Fruit fly (Drosophila melanogaster): ENCODE measurements around the gene CG10237.

The CG10237 gene

DNA sequence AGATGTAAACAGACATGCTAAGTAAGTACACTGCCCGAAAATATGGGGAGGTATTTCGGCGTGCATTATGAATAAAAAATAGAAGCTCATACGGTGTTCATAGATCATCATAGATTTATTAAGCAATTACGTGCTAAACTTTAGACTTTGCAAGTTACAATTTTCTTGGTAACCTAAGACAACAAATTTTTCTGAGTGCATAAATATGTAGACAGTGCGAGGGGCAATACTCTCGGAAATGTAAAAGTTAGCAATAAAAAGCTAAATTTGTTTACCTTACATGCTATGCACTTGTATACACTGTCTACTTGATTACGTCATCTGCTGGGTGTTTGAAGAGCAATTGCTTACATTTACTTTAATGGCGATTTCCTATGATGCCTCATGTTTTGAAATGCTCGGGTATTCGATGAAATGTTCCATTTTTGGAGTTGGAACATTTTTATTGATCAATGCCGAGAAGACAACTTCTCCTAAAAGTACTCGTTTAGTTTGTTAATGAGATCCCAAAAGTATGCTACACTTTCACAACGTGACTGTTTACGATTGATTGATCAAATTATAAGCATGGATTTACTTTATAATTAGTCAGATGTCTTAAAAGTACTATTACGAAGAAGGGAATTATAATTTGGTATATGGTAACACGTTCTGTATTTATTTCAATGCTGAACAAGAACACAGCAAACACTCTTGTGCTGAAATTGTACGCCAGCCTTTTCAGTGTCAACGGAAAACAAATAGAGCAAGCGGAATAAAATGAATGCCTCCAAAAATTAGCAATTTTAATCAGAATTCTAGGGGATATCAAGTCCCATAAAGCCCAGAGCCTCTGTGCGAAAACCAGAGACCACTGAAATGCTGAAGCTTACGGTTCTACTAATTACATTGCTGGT lies 25.7 kb downstream of the CG10237 start, which contains the start of gene Lectin-galC1 (continued):
- TF ChIP-seq ab (GFP tag; optimal IDR thresholded peaks at IDR 0.05), result peak; percentile 70
- peak; percentile 93 for TF ChIP-seq Antp (GFP tag; optimal IDR thresholded peaks at IDR 0.05)
- peak; percentile 81 for TF ChIP-seq CG18476 (GFP tag; optimal IDR thresholded peaks at IDR 0.05)
- peak; percentile 84 for TF ChIP-seq tx (GFP tag; optimal IDR thresholded peaks at IDR 0.05)
- no peak for TF ChIP-seq TFAM (GFP tag; optimal IDR thresholded peaks at IDR 0.05)
- TF ChIP-seq vfl (GFP tag; optimal IDR thresholded peaks at IDR 0.05), result peak; percentile 50
- 0 out of 2 replicates have a peak, but pooled peaks have one; percentile 41 for TF ChIP-seq CG11085 (GFP tag; IDR thresholded peaks at IDR 0.05)
- TF ChIP-seq ems (GFP tag; optimal IDR thresholded peaks at IDR 0.05), result peak; percentile 89
- peak; percentile 83 for TF ChIP-seq lab (GFP tag; optimal IDR thresholded peaks at IDR 0.05)
- TF ChIP-seq Stat92E (GFP tag; optimal IDR thresholded peaks at IDR 0.05), result peak in 1 of 3 experiments; percentile 25
- TF ChIP-seq gfzf (GFP tag; optimal IDR thresholded peaks at IDR 0.05), result no peak
- TF ChIP-seq Spps (tag; optimal IDR thresholded peaks at IDR 0.05), result peak; percentile 57
- TF ChIP-seq Nf-YC (tag; optimal IDR thresholded peaks at IDR 0.05), result peak; percentile 64
- TF ChIP-seq zfh2 (GFP tag; optimal IDR thresholded peaks at IDR 0.05), result peak; percentile 12
- peak; percentile 41 for TF ChIP-seq gro (GFP tag; optimal IDR thresholded peaks at IDR 0.05)
- TF ChIP-seq stwl (tag; optimal IDR thresholded peaks at IDR 0.05), result peak; percentile 35
- TF ChIP-seq Doc3 (GFP tag; IDR thresholded peaks at IDR 0.05; ENCODE audit: partially characterized antibody), result no peak
- TF ChIP-seq CG30020 (tag; optimal IDR thresholded peaks at IDR 0.05), result peak; percentile 46
- peak in 1 of 2 experiments; percentile 93 for TF ChIP-seq bsh (GFP tag; optimal IDR thresholded peaks at IDR 0.05)
- TF ChIP-seq cad (GFP tag; optimal IDR thresholded peaks at IDR 0.05), result no peak
- TF ChIP-seq chn (GFP tag; optimal IDR thresholded peaks at IDR 0.05), result peak; percentile 87
- peak; percentile 83 for TF ChIP-seq CG14441 (GFP tag; IDR thresholded peaks at IDR 0.05)
- TF ChIP-seq pros (GFP tag; optimal IDR thresholded peaks at IDR 0.05), result no peak
- peak; percentile 86 for TF ChIP-seq CG9609 (GFP tag; optimal IDR thresholded peaks at IDR 0.05)
- TF ChIP-seq CG12219 (GFP tag; optimal IDR thresholded peaks at IDR 0.05), result peak; percentile 85
- peak; percentile 84 for TF ChIP-seq Rfx (GFP tag; IDR thresholded peaks at IDR 0.05)
- peak; percentile 51 for TF ChIP-seq mirr (GFP tag; optimal IDR thresholded peaks at IDR 0.05)
- peak; percentile 83 for TF ChIP-seq CG32772 (GFP tag; IDR thresholded peaks at IDR 0.05)
- TF ChIP-seq CG33557 (GFP tag; optimal IDR thresholded peaks at IDR 0.05), result peak; percentile 72
- no peak for TF ChIP-seq HLHmδ (GFP tag; optimal IDR thresholded peaks at IDR 0.05)
- peak in 1 of 3 experiments; percentile 83 for TF ChIP-seq lola (GFP tag; optimal IDR thresholded peaks at IDR 0.05)
- peak; percentile 82 for TF ChIP-seq CG10959 (GFP tag; IDR thresholded peaks at IDR 0.05)
- peak; percentile 81 for TF ChIP-seq sd (tag; optimal IDR thresholded peaks at IDR 0.05)
- peak; percentile 99 for TF ChIP-seq sens (GFP tag)
- TF ChIP-seq CG14050 (GFP tag; IDR thresholded peaks at IDR 0.05), result peak; percentile 77
- TF ChIP-seq danr (GFP tag; IDR thresholded peaks at IDR 0.05), result peak; percentile 60
- TF ChIP-seq luna (GFP tag; optimal IDR thresholded peaks at IDR 0.05), result no peak
- TF ChIP-seq tna (GFP tag; IDR thresholded peaks at IDR 0.05; ENCODE audit: partially characterized antibody), result no peak
- no peak for TF ChIP-seq CG7963 (GFP tag; IDR thresholded peaks at IDR 0.05; ENCODE audit: partially characterized antibody)
- TF ChIP-seq dati (GFP tag; IDR thresholded peaks at IDR 0.05), result peak; percentile 47
- peak; percentile 80 for TF ChIP-seq Fer3 (tag; optimal IDR thresholded peaks at IDR 0.05)
- peak; percentile 83 for TF ChIP-seq CG12299 (tag; optimal IDR thresholded peaks at IDR 0.05)
- peak; percentile 87 for TF ChIP-seq H2.0 (GFP tag; IDR thresholded peaks at IDR 0.05)
- TF ChIP-seq CkIIα-i1 (GFP tag; IDR thresholded peaks at IDR 0.05), result no peak
- TF ChIP-seq ham (GFP tag; IDR thresholded peaks at IDR 0.05), result no peak
- TF ChIP-seq nom (GFP tag; optimal IDR thresholded peaks at IDR 0.05), result no peak
- peak; percentile 80 for TF ChIP-seq CG13775 (GFP tag; optimal IDR thresholded peaks at IDR 0.05)
- TF ChIP-seq CG10565 (GFP tag; optimal IDR thresholded peaks at IDR 0.05), result peak; percentile 79
